Fruit fly (Drosophila melanogaster) whole organism, pupa: ENCODE results near the gene CG31265.

Experiments
- CG10348 ChIP-seq: fragments of 200-800 bp; sonication (Bioruptor generic); IDR thresholded peaks from 2 replicates; pipeline ENCODE4 v1.3.6; 2022; ENCODE audit warnings: missing biosample characterization, missing genetic modification characterization
- CG12605 ChIP-seq: fragments of 200-800 bp; sonication (Bioruptor generic); IDR thresholded peaks from 2 replicates; pipeline ENCODE4 v1.3.6; 2022; ENCODE audit warnings: missing biosample characterization, missing genetic modification characterization
- CG13204 ChIP-seq: fragments of 200-800 bp; sonication (Bioruptor generic); optimal IDR thresholded peaks from 2 replicates; lab custom pipeline; 2018; ENCODE audit warnings: missing biosample characterization, mild to moderate bottlenecking, missing genetic modification characterization, moderate library complexity
- CG14655 ChIP-seq: fragments of 200-800 bp; sonication (Bioruptor generic); optimal IDR thresholded peaks from 3 replicates; lab custom pipeline; 2017; ENCODE audit warnings: mild to moderate bottlenecking, missing biosample characterization, missing genetic modification reagents, missing genetic modification characterization
- CG15710 ChIP-seq: fragments of 200-800 bp; sonication (Bioruptor generic); optimal IDR thresholded peaks from 2 replicates; lab custom pipeline; 2018; ENCODE audit warnings: missing biosample characterization, mild to moderate bottlenecking, missing genetic modification characterization, moderate library complexity
- CG17806 ChIP-seq: fragments of 200-800 bp; sonication (Bioruptor generic); optimal IDR thresholded peaks from 2 replicates; lab custom pipeline; 2018; ENCODE audit warnings: missing biosample characterization, mild to moderate bottlenecking, missing genetic modification characterization, moderate library complexity
- CG32121 ChIP-seq: fragments of 200-800 bp; sonication (Bioruptor generic); IDR thresholded peaks from 2 replicates; pipeline ENCODE4 v1.3.6; 2022; ENCODE audit warnings: missing biosample characterization, missing genetic modification characterization
- CG34367 ChIP-seq: fragments of 200-800 bp; sonication (Bioruptor generic); optimal IDR thresholded peaks from 2 replicates; lab custom pipeline; 2018; ENCODE audit warnings: missing biosample characterization, mild to moderate bottlenecking, missing genetic modification characterization
- CG4496 ChIP-seq: fragments of 200-800 bp; sonication (Bioruptor generic); IDR thresholded peaks from 3 replicates; pipeline ENCODE4 v1.3.6; 2022; ENCODE audit warnings: missing biosample characterization, missing genetic modification characterization
- CG8159 ChIP-seq: fragments of 200-800 bp; sonication (Bioruptor generic); optimal IDR thresholded peaks from 3 replicates; lab custom pipeline; 2018; ENCODE audit warnings: missing biosample characterization, mild to moderate bottlenecking, missing genetic modification characterization, moderate library complexity
- CG8301 ChIP-seq: fragments of 200-800 bp; sonication (Bioruptor generic); optimal IDR thresholded peaks from 2 replicates; lab custom pipeline; 2018; ENCODE audit warnings: missing biosample characterization, mild to moderate bottlenecking, missing genetic modification characterization
- CG9948 ChIP-seq: fragments of 200-800 bp; sonication (Bioruptor generic); optimal IDR thresholded peaks from 2 replicates; lab custom pipeline; 2018; ENCODE audit warnings: missing biosample characterization, mild to moderate bottlenecking, missing genetic modification characterization, moderate library complexity
- D1 ChIP-seq: fragments of 200-800 bp; sonication (Bioruptor generic); optimal IDR thresholded peaks from 2 replicates; lab custom pipeline; 2018; ENCODE audit warnings: missing biosample characterization, mild to moderate bottlenecking, missing genetic modification characterization, moderate library complexity
- EcR ChIP-seq: fragments of 200-800 bp; sonication (Bioruptor generic); optimal IDR thresholded peaks from 3 replicates; lab custom pipeline; 2019; ENCODE audit warnings: missing biosample characterization, missing genetic modification characterization, mild to moderate bottlenecking, moderate library complexity, missing genetic modification reagents
- Ets98B ChIP-seq: fragments of 200-800 bp; sonication (Bioruptor generic); IDR thresholded peaks from 2 replicates; pipeline ENCODE4 v1.3.6; 2022; ENCODE audit warnings: missing biosample characterization, missing genetic modification characterization
- Pif1A ChIP-seq: fragments of 200-800 bp; sonication (Bioruptor generic); optimal IDR thresholded peaks from 3 replicates; lab custom pipeline; 2016; ENCODE audit warnings: missing biosample characterization, missing genetic modification characterization
- Pif1B ChIP-seq: fragments of 200-800 bp; sonication (Bioruptor generic); optimal IDR thresholded peaks from 3 replicates; lab custom pipeline; 2016; ENCODE audit warnings: missing biosample characterization, missing genetic modification characterization
- Snoo ChIP-seq: fragments of 200-800 bp; sonication (Bioruptor generic); optimal IDR thresholded peaks from 3 replicates; lab custom pipeline; 2017; ENCODE audit warnings: missing biosample characterization, mild to moderate bottlenecking, missing genetic modification characterization, inconsistent platforms
- fd96Ca ChIP-seq: fragments of 200-800 bp; sonication (Bioruptor generic); IDR thresholded peaks from 3 replicates; pipeline ENCODE4 v1.3.6; 2022; ENCODE audit warnings: missing biosample characterization, missing genetic modification characterization
- gl ChIP-seq: fragments of 200-800 bp; sonication (Bioruptor generic); optimal IDR thresholded peaks from 2 replicates; lab custom pipeline; 2018; ENCODE audit warnings: missing biosample characterization, mild to moderate bottlenecking, missing genetic modification characterization
- rn ChIP-seq: fragments of 200-800 bp; sonication (Bioruptor generic); IDR thresholded peaks from 2 replicates; pipeline ENCODE4 v1.3.6; 2022; ENCODE audit warnings: missing biosample characterization, missing genetic modification characterization

CG31265 gene

DNA sequence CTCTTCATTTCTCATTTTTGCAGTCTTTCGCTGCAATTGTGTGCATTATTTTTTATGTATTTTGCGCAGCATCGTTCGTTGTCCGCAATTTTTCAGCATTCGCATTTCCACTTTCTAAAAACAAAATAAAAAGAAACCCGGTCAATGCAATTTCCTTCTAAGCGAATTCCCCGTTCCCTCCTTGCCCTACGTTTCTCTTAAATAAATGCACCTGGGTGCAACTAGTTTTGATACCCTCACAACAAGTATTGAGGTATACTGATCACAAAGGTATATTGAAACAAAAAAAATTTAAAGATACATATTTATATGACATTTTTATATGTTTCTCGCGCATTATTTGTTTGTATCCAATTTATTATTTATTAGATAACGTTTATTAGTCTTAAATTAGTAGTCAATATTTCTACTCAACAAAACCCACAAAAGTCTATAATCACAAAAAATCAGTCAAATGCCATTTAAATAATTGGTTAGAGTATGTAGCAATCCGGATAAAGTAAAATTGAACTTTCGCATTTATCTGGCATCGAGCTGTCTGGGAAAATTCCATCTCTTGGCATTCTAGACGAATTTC lies 46.6 kb upstream of the CG31265 start:
- TF ChIP-seq Pif1B, result peak; percentile 71
- peak; percentile 35; the same call in 1 of the 3 replicates for TF ChIP-seq fd96Ca
- peak; percentile 73 for TF ChIP-seq CG17806
- no peak; the same call in none of the 2 replicates for TF ChIP-seq Ets98B (GFP tag; lab: Robert Waterston, UW)
- no peak for TF ChIP-seq CG14655
- no peak for TF ChIP-seq gl (tag; lab: Kevin White, UChicago)
- TF ChIP-seq CG4496 (GFP tag; lab: Robert Waterston, UW), result peak; percentile 56; the same call in 2 of the 3 replicates
- peak; percentile 85 for TF ChIP-seq CG8159 (tag; lab: Kevin White, UChicago)
- 0 out of 2 replicates have a peak, but pooled peaks have one; percentile 46 for TF ChIP-seq CG10348 (GFP tag; lab: Robert Waterston, UW)
- peak; percentile 91 for TF ChIP-seq CG8301
- TF ChIP-seq Snoo (tag; lab: Kevin White, UChicago), result no peak
- no peak for TF ChIP-seq D1 (tag; lab: Kevin White, UChicago)
- TF ChIP-seq CG12605 (GFP tag; lab: Robert Waterston, UW), result peak; percentile 58; the same call in 1 of the 2 replicates
- peak; percentile 39 for TF ChIP-seq EcR (GFP tag; lab: Kevin White, UChicago)
- TF ChIP-seq Pif1A (GFP tag; lab: Kevin White, UChicago), result no peak
- TF ChIP-seq CG32121 (GFP tag; lab: Robert Waterston, UW), result peak; percentile 88; the same call in 1 of the 2 replicates
- no peak for TF ChIP-seq CG13204 (GFP tag; lab: Kevin White, UChicago)
- peak; percentile 53 for TF ChIP-seq CG34367
- peak; percentile 80 for TF ChIP-seq CG9948 (tag; lab: Kevin White, UChicago)
- TF ChIP-seq CG15710, result peak; percentile 84
- TF ChIP-seq rn, result no peak

DNA sequence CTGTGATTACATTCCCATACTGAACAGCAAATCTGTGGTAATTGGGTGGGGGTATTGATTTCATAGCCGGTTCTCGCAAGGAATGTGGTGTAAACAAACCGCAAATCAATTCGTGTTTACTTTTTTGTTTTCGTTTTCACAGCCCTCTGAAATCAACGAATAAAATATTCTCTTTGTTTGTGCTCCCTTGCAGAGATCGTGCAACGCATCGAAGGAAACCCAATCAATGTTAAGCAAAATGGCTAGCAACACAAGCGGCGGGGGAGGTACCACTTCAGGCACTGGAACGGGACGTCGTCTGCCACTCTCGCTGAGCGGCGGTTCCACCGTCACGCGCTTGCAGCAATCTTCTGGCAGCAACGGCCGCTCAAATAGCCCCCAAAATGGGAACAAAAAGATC lies 45.5 kb upstream of the CG31265 start:
- TF ChIP-seq EcR (GFP tag; lab: Kevin White, UChicago) (peak; percentile 4), CG4496 (GFP tag; lab: Robert Waterston, UW) (no peak)
- TF ChIP-seq, all 21 proteins: peak for 1

DNA sequence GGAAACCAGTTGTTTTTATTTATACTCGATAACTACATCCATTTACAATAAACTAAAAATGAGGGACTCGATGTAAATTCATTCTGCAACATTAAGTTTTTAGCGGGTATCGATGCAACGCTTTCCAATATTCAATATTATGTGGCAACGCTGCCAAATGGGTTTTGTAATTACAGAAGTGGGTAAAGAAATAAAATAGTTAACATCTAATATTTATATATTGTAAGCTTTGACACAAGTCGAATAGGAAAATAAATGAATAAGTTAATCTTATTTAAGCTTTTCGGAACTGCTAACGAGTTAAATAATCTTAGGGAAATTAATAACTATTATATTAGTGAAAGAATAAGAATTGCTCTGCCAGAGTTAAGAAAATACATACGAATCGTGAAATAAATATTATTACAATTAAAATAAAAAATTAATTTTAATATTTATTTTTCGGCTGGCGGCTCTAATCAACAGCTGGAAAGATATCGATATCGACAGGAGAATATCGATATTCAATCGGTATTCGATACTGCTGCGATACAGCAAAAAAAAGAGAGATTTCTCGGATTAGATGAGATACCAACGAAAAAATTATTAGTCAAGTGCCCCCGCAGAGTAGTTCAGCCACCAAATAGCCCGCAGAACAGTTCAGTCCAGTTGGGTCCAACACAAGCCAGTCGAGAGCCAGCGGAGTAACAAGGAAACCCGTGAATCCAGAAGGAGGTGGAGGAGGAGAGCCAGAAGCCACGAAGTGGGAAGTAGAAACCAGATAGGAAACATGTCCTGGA lies 42.8 kb upstream of the CG31265 start, which contains the start of gene GckIII:
GckIII (plus strand) TSS at position 485 of the 779 bp plus-strand sequence.
- TF ChIP-seq CG13204 (GFP tag; lab: Kevin White, UChicago) (no peak), CG15710 (no peak), CG17806 (no peak), CG10348 (GFP tag; lab: Robert Waterston, UW) (no peak), CG8301 (no peak), CG8159 (tag; lab: Kevin White, UChicago) (no peak), CG32121 (GFP tag; lab: Robert Waterston, UW) (no peak), D1 (tag; lab: Kevin White, UChicago) (no peak), Pif1B (no peak), Pif1A (GFP tag; lab: Kevin White, UChicago) (no peak), EcR (GFP tag; lab: Kevin White, UChicago) (no peak), CG9948 (tag; lab: Kevin White, UChicago) (no peak), Ets98B (GFP tag; lab: Robert Waterston, UW) (no peak), gl (tag; lab: Kevin White, UChicago) (no peak), CG4496 (GFP tag; lab: Robert Waterston, UW) (no peak)

DNA sequence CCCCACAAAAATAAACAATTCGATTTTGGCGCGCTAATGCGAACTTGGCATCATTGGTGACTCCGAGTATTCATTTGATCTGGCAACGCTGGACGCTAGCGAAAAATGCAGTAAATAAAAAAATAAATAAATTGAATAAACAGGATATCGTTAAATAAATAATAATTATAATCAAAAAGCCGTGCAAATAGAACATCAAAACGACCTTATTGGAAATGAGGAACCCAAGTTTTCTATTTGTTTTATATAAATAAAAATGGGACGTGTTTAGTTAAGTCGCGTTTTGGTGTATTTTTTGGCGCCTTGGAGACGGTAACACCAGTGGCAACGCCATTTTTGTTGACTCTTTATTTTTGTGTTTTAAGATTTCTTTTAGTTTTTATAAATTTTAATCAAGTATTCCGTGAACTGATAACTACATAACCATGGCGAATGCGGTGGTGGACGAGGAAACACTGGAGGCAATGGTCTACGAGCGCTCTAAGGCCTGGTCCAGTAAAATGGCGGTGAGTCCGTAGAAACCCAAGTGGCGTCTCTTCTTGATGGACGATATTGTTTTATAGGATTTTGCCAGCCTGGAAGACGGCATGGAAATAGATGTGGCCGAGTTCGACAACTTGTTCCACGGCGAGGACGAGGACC lies 39.9 kb upstream of the CG31265 start, which contains the start of gene cal1:
cal1 (plus strand) TSS at position 304 of the 642 bp plus-strand sequence.
- no peak for TF ChIP-seq Pif1B
- no peak for TF ChIP-seq CG12605 (GFP tag; lab: Robert Waterston, UW)
- no peak for TF ChIP-seq Ets98B (GFP tag; lab: Robert Waterston, UW)
- TF ChIP-seq CG15710, result no peak
- TF ChIP-seq CG4496 (GFP tag; lab: Robert Waterston, UW), result no peak
- TF ChIP-seq CG13204 (GFP tag; lab: Kevin White, UChicago), result no peak

DNA sequence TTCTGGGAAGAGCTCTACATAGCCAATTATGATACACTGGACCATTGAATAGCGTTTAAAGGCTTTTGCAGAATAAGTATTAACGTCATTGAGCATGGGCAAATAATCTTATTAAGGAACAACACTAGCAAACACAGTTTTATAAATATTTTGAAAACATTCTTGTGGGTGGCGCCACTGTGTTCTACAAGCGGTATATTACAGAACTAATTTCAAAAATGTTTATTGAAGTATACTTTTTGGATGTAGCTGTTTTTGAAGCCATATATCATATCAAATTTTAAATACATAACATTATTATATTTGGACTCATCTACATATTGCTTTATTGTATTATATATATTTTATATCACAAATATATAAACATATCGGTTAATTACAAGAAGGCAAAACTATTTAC lies 19.1 kb upstream of the CG31265 start:
- TF ChIP-seq CG9948 (tag; lab: Kevin White, UChicago) (no peak), CG10348 (GFP tag; lab: Robert Waterston, UW) (no peak), Snoo (tag; lab: Kevin White, UChicago) (no peak), gl (tag; lab: Kevin White, UChicago) (no peak), CG15710 (no peak), CG14655 (no peak), Pif1A (GFP tag; lab: Kevin White, UChicago) (no peak), CG4496 (GFP tag; lab: Robert Waterston, UW) (no peak), CG32121 (GFP tag; lab: Robert Waterston, UW) (no peak), Pif1B (no peak), CG8159 (tag; lab: Kevin White, UChicago) (no peak), CG8301 (no peak), CG34367 (no peak)
